Fruit fly (Drosophila melanogaster) whole organism, embryonic: ENCODE measurements around the gene Lip3.

Experiments
- Bteb2 ChIP-seq: fragments of 200-800 bp; sonication (Bioruptor generic); optimal IDR thresholded peaks from 2 replicates; lab custom pipeline; 2016; ENCODE audit warnings: missing biosample characterization, missing genetic modification characterization
- CG10209 ChIP-seq: fragments of 200-800 bp; sonication (Bioruptor generic); optimal IDR thresholded peaks from 3 replicates; lab custom pipeline; 2017; ENCODE audit warnings: missing biosample characterization, mild to moderate bottlenecking, missing genetic modification characterization, missing genetic modification reagents
- CG10565 ChIP-seq: fragments of 200-800 bp; sonication (Bioruptor generic); optimal IDR thresholded peaks from 3 replicates; lab custom pipeline; 2016; ENCODE audit warnings: missing biosample characterization, mild to moderate bottlenecking, missing genetic modification characterization
- CG12769 ChIP-seq: fragments of 200-800 bp; sonication (Bioruptor generic); optimal IDR thresholded peaks from 2 replicates; lab custom pipeline; 2019; ENCODE audit warnings: missing biosample characterization, mild to moderate bottlenecking, missing genetic modification characterization, moderate library complexity
- CG13296 ChIP-seq: fragments of 200-800 bp; sonication (Bioruptor generic); optimal IDR thresholded peaks from 3 replicates; lab custom pipeline; 2018; ENCODE audit warnings: missing biosample characterization, mild to moderate bottlenecking, missing genetic modification characterization
- CG13424 ChIP-seq: fragments of 200-800 bp; sonication (Bioruptor generic); optimal IDR thresholded peaks from 2 replicates; lab custom pipeline; 2019; ENCODE audit warnings: missing biosample characterization, mild to moderate bottlenecking, missing genetic modification characterization, moderate library complexity
- CG13624 ChIP-seq: fragments of 200-800 bp; sonication (Bioruptor generic); optimal IDR thresholded peaks from 2 replicates; lab custom pipeline; 2016; ENCODE audit warnings: missing biosample characterization, missing genetic modification characterization
- CG14014 ChIP-seq: fragments of 200-800 bp; sonication (Bioruptor generic); IDR thresholded peaks from 2 replicates; pipeline ENCODE4 v1.3.6; 2022; ENCODE audit warnings: missing biosample characterization, missing genetic modification characterization
- CG14050 ChIP-seq: fragments of 200-800 bp; sonication (Bioruptor generic); IDR thresholded peaks from 3 replicates; pipeline ENCODE4 v1.3.6; 2022; ENCODE audit warnings: missing biosample characterization, missing genetic modification characterization
- CG15011 ChIP-seq: fragments of 200-800 bp; sonication (Bioruptor generic); optimal IDR thresholded peaks from 3 replicates; lab custom pipeline; 2018; ENCODE audit warnings: missing biosample characterization, mild to moderate bottlenecking, missing genetic modification characterization
- CG16813 ChIP-seq: fragments of 200-800 bp; sonication (Bioruptor generic); IDR thresholded peaks from 3 replicates; pipeline ENCODE4 v1.3.6; 2022; ENCODE audit warnings: missing biosample characterization, missing genetic modification characterization; ENCODE audit not compliant: partially characterized antibody
- CG17568 ChIP-seq: fragments of 200-800 bp; sonication (Bioruptor generic); optimal IDR thresholded peaks from 2 replicates; lab custom pipeline; 2018; ENCODE audit warnings: missing biosample characterization, mild to moderate bottlenecking, missing genetic modification characterization, moderate library complexity
- CG1792 ChIP-seq: fragments of 200-800 bp; sonication (Bioruptor generic); optimal IDR thresholded peaks from 2 replicates; lab custom pipeline; 2016; ENCODE audit warnings: missing biosample characterization, missing genetic modification characterization
- CG32767 ChIP-seq: fragments of 200-800 bp; sonication (Bioruptor generic); IDR thresholded peaks from 2 replicates; pipeline ENCODE4 v1.3.6; 2022; ENCODE audit warnings: missing biosample characterization, missing genetic modification characterization
- CG5245 ChIP-seq: fragments of 200-800 bp; sonication (Bioruptor generic); optimal IDR thresholded peaks from 3 replicates; lab custom pipeline; 2016; ENCODE audit warnings: missing biosample characterization, missing genetic modification characterization
- CG6254 ChIP-seq: fragments of 200-800 bp; sonication (Bioruptor generic); optimal IDR thresholded peaks from 3 replicates; lab custom pipeline; 2017; ENCODE audit warnings: mild to moderate bottlenecking, missing biosample characterization, missing genetic modification reagents, missing genetic modification characterization
- CG7987 ChIP-seq: fragments of 200-800 bp; sonication (Bioruptor generic); optimal IDR thresholded peaks from 2 replicates; lab custom pipeline; 2018; ENCODE audit warnings: missing biosample characterization, mild to moderate bottlenecking, missing genetic modification characterization, moderate library complexity
- CG8089 ChIP-seq: fragments of 200-800 bp; sonication (Bioruptor generic); optimal IDR thresholded peaks from 3 replicates; lab custom pipeline; 2016; ENCODE audit warnings: missing biosample characterization, missing genetic modification characterization
- CG8478 ChIP-seq: fragments of >200 bp; optimal IDR thresholded peaks from 2 replicates; lab custom pipeline; 2018
- CoRest ChIP-seq: fragments of 200-800 bp; sonication (Bioruptor generic); optimal IDR thresholded peaks from 3 replicates; lab custom pipeline; 2018; ENCODE audit warnings: missing biosample characterization, mild to moderate bottlenecking, missing genetic modification characterization, moderate library complexity
- Deaf1 ChIP-seq: fragments of 200-800 bp; optimal IDR thresholded peaks from 3 replicates; lab custom pipeline; 2019; ENCODE audit warnings: missing biosample characterization, mild to moderate bottlenecking, missing genetic modification characterization, moderate library complexity
- E2f2 ChIP-seq: fragments of 200-800 bp; sonication (Bioruptor generic); IDR thresholded peaks from 2 replicates; pipeline ENCODE4 v1.3.6; 2022; ENCODE audit warnings: missing biosample characterization, missing genetic modification characterization
- Fer1 ChIP-seq: fragments of 200-800 bp; sonication (Bioruptor generic); optimal IDR thresholded peaks from 2 replicates; lab custom pipeline; 2017; ENCODE audit warnings: missing biosample characterization, mild to moderate bottlenecking, missing genetic modification characterization
- HLHmδ ChIP-seq: fragments of 200-800 bp; sonication (Bioruptor generic); optimal IDR thresholded peaks from 2 replicates; lab custom pipeline; 2018; ENCODE audit warnings: missing biosample characterization, mild to moderate bottlenecking, missing genetic modification characterization, moderate library complexity
- Lim3 ChIP-seq: fragments of 200-800 bp; sonication (Bioruptor generic); IDR thresholded peaks from 2 replicates; pipeline ENCODE4 v1.3.6; 2022; ENCODE audit warnings: missing biosample characterization, missing genetic modification characterization
- Pdp1 ChIP-seq, 2 experiments: fragments of 200-800 bp; sonication (Bioruptor generic); optimal IDR thresholded peaks; 3 replicates each; lab custom pipeline; 2016; ENCODE audit warnings: missing biosample characterization in 2 of 2, missing genetic modification characterization in 2 of 2, mild to moderate bottlenecking in 1 of 2, moderate library complexity in 1 of 2
- Sry-β ChIP-seq: fragments of 200-800 bp; sonication (Bioruptor generic); optimal IDR thresholded peaks from 2 replicates; lab custom pipeline; 2018; ENCODE audit warnings: missing biosample characterization, mild to moderate bottlenecking, missing genetic modification characterization, moderate library complexity
- Ssrp ChIP-seq: fragments of 200-800 bp; sonication (Bioruptor generic); optimal IDR thresholded peaks from 2 replicates; lab custom pipeline; 2018; ENCODE audit warnings: missing biosample characterization, mild to moderate bottlenecking, missing genetic modification characterization, moderate library complexity
- Xbp1 ChIP-seq: fragments of 200-800 bp; sonication (Bioruptor generic); optimal IDR thresholded peaks from 3 replicates; lab custom pipeline; 2016; ENCODE audit warnings: missing biosample characterization, mild to moderate bottlenecking, missing genetic modification characterization
- ap ChIP-seq: fragments of 200-800 bp; sonication (Bioruptor generic); IDR thresholded peaks from 2 replicates; pipeline ENCODE4 v1.3.6; 2022; ENCODE audit warnings: missing biosample characterization, missing genetic modification characterization
- bowl ChIP-seq: fragments of 200-800 bp; sonication (Bioruptor generic); IDR thresholded peaks from 2 replicates; pipeline ENCODE4 v1.3.6; 2022; ENCODE audit warnings: missing biosample characterization, missing genetic modification characterization
- cato ChIP-seq: fragments of 200-800 bp; sonication (Bioruptor generic); optimal IDR thresholded peaks from 2 replicates; lab custom pipeline; 2016; ENCODE audit warnings: missing biosample characterization, missing genetic modification characterization, borderline replicate concordance
- chif ChIP-seq, 2 experiments: fragments of 200-800 bp; sonication (Bioruptor generic); optimal IDR thresholded peaks; 3 replicates each; lab custom pipeline; 2016; ENCODE audit warnings: missing biosample characterization in 2 of 2, missing genetic modification characterization in 2 of 2
- dimm ChIP-seq: fragments of 200-800 bp; sonication (Bioruptor generic); IDR thresholded peaks from 2 replicates; pipeline ENCODE4 v1.3.6; 2022; ENCODE audit warnings: missing biosample characterization, missing genetic modification characterization
- eve ChIP-seq, 2 experiments: fragments of >200 bp; optimal IDR thresholded peaks; 2 replicates each; lab custom pipeline; 2017; ENCODE audit warnings: missing biosample characterization in 2 of 2, missing genetic modification characterization in 2 of 2
- exex ChIP-seq: fragments of 200-800 bp; sonication (Bioruptor generic); optimal IDR thresholded peaks from 4 replicates; lab custom pipeline; 2018; ENCODE audit warnings: missing biosample characterization, mild to moderate bottlenecking, missing genetic modification characterization, moderate library complexity
- fd102C ChIP-seq: fragments of 200-800 bp; sonication (Bioruptor generic); optimal IDR thresholded peaks from 2 replicates; lab custom pipeline; 2018; ENCODE audit warnings: missing biosample characterization, mild to moderate bottlenecking, missing genetic modification characterization, moderate library complexity
- h ChIP-seq: fragments of >200 bp; optimal IDR thresholded peaks from 2 replicates; lab custom pipeline; 2017
- jigr1 ChIP-seq: fragments of 200-800 bp; sonication (Bioruptor generic); IDR thresholded peaks from 3 replicates; pipeline ENCODE4 v1.3.6; 2022; ENCODE audit warnings: missing biosample characterization, missing genetic modification characterization
- lbe ChIP-seq: fragments of 200-800 bp; sonication (Bioruptor generic); optimal IDR thresholded peaks from 2 replicates; lab custom pipeline; 2016; ENCODE audit warnings: missing biosample characterization, mild to moderate bottlenecking, missing genetic modification characterization
- mirr ChIP-seq: fragments of 200-800 bp; sonication (Bioruptor generic); optimal IDR thresholded peaks from 3 replicates; lab custom pipeline; 2018; ENCODE audit warnings: missing biosample characterization, mild to moderate bottlenecking, missing genetic modification characterization
- mld ChIP-seq: fragments of 200-800 bp; sonication (Bioruptor generic); IDR thresholded peaks from 3 replicates; pipeline ENCODE4 v1.3.6; 2022; ENCODE audit warnings: missing biosample characterization, missing genetic modification characterization; ENCODE audit not compliant: partially characterized antibody
- nom ChIP-seq: fragments of 200-800 bp; sonication (Bioruptor generic); optimal IDR thresholded peaks from 2 replicates; lab custom pipeline; 2017; ENCODE audit warnings: missing biosample characterization, missing genetic modification characterization, mild to moderate bottlenecking, moderate library complexity, missing genetic modification reagents
- p53 ChIP-seq: fragments of 200-800 bp; sonication (Bioruptor generic); optimal IDR thresholded peaks from 2 replicates; lab custom pipeline; 2016; ENCODE audit warnings: missing biosample characterization, missing genetic modification characterization
- pho ChIP-seq: fragments of 200-800 bp; sonication (Bioruptor generic); optimal IDR thresholded peaks from 2 replicates; lab custom pipeline; 2016; ENCODE audit warnings: missing biosample characterization, missing genetic modification characterization
- sisA ChIP-seq: fragments of 200-800 bp; sonication (Bioruptor generic); IDR thresholded peaks from 2 replicates; pipeline ENCODE4 v1.3.6; 2022; ENCODE audit warnings: missing biosample characterization, missing genetic modification characterization
- sug ChIP-seq: fragments of 200-800 bp; optimal IDR thresholded peaks from 2 replicates; lab custom pipeline; 2019; ENCODE audit warnings: missing biosample characterization, mild to moderate bottlenecking, missing genetic modification characterization, moderate library complexity
- vvl ChIP-seq: fragments of 200-800 bp; sonication (Bioruptor generic); IDR thresholded peaks from 2 replicates; pipeline ENCODE4 v1.3.6; 2022; ENCODE audit warnings: missing biosample characterization, missing genetic modification characterization

Lip3 gene

DNA sequence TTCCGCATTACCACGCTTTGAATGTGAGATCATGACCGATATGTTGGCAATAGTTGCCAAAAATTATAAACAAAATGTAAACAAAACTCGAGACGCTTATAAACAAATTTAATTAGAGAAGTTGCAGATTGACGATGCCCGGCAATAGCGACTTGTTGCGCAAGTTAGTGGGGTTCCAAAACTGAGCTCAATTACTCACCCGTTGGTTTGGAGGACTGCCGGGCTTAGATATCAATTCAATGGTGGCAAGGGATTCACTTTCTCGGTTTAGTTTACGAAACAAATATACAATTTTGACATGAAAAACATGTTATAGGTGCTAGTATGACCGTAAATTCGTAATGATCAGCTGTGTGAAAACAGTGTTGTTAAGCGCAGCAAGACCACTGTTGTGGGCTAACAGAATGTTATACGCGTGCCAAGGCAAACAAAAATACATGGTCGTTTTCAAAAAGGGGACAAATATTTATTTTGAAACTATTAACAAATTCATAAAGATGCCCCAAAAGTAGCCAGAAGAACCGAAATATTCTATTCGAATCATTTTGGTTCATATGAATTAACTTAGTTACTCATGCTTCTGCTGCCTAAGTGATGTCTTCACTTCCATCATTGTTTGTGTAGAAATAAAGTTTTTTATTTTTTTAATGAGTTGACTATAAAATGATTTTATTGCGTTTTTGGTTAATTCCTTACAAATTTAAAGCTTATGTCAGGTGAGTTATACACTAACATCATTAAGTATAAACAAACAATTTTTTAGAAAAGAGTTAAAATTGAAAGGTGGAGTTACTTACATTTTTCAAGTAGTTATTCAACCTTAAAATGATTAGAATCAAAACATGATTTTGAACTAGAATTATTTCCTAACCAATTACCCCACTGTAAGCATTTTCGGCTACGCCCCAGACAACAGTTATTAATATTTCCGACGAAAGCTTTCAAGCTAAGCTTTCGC, 4.9 kb downstream of the Lip3 start, which contains the start of gene Elp6 (continued):
- TF ChIP-seq mld, result no peak
- TF ChIP-seq dimm (GFP tag; lab: Robert Waterston, UW), result 0 out of 2 replicates have a peak, but pooled peaks have one; percentile 9
- peak; percentile 26 for TF ChIP-seq lbe (GFP tag; lab: Kevin White, UChicago)
- TF ChIP-seq CG13296 (GFP tag; lab: Kevin White, UChicago), result peak; percentile 49
- peak; percentile 38 for TF ChIP-seq CG17568 (GFP tag; lab: Kevin White, UChicago)
- peak; percentile 43 for TF ChIP-seq CG13624 (GFP tag; lab: Kevin White, UChicago)
- TF ChIP-seq jigr1 (GFP tag; lab: Robert Waterston, UW), result no peak
- TF ChIP-seq CG10565, result no peak
- peak; percentile 67 for TF ChIP-seq CG13424
- peak; percentile 33 for TF ChIP-seq exex
- peak; percentile 44 to 60 for TF ChIP-seq Pdp1 (GFP tag; optimal IDR thresholded peaks at IDR 0.05; lab: Kevin White, UChicago)
- peak; percentile 41 for TF ChIP-seq sug
- no peak for TF ChIP-seq CG16813
- TF ChIP-seq CoRest (tag; lab: Kevin White, UChicago), result peak; percentile 80
- no peak for TF ChIP-seq CG8089 (GFP tag; lab: Kevin White, UChicago)
- no peak for TF ChIP-seq Lim3 (GFP tag; lab: Robert Waterston, UW)
- peak; percentile 52; the same call in 1 of the 2 replicates for TF ChIP-seq CG32767 (GFP tag; lab: Robert Waterston, UW)
- TF ChIP-seq CG10209 (GFP tag; lab: Kevin White, UChicago), result peak; percentile 73
- TF ChIP-seq h, result no peak
- peak; percentile 64 for TF ChIP-seq CG15011 (GFP tag; lab: Kevin White, UChicago)
- peak; percentile 35 to 46 for TF ChIP-seq chif (GFP tag; optimal IDR thresholded peaks at IDR 0.05; lab: Kevin White, UChicago)
- TF ChIP-seq CG6254 (GFP tag; lab: Kevin White, UChicago), result no peak
- no peak for TF ChIP-seq bowl (GFP tag; lab: Robert Waterston, UW)
- TF ChIP-seq Sry-β (GFP tag; lab: Kevin White, UChicago), result no peak
- no peak for TF ChIP-seq CG8478
- TF ChIP-seq Ssrp (tag; lab: Kevin White, UChicago), result peak; percentile 46
- TF ChIP-seq cato (GFP tag; lab: Kevin White, UChicago), result peak; percentile 55
- no peak for TF ChIP-seq CG7987 (GFP tag; lab: Kevin White, UChicago)
- peak; percentile 69 for TF ChIP-seq pho (GFP tag; lab: Kevin White, UChicago)
- TF ChIP-seq nom (GFP tag; lab: Kevin White, UChicago), result no peak
- TF ChIP-seq E2f2 (GFP tag; lab: Robert Waterston, UW), result peak; percentile 17; the same call in 1 of the 2 replicates
- TF ChIP-seq CG5245 (GFP tag; lab: Kevin White, UChicago), result peak; percentile 27
- peak; percentile 34 for TF ChIP-seq CG12769 (tag; lab: Kevin White, UChicago)
- peak; percentile 18; the same call in 1 of the 3 replicates for TF ChIP-seq CG14050 (GFP tag; lab: Robert Waterston, UW)
- no peak for TF ChIP-seq HLHmδ (GFP tag; lab: Kevin White, UChicago)
- TF ChIP-seq Fer1, result peak; percentile 47
- peak; percentile 60 for TF ChIP-seq CG1792 (GFP tag; lab: Kevin White, UChicago)
- no peak for TF ChIP-seq fd102C
- TF ChIP-seq p53 (GFP tag; lab: Kevin White, UChicago), result no peak
- peak; percentile 52 for TF ChIP-seq ap (GFP tag; lab: Robert Waterston, UW)
- peak; percentile 60 for TF ChIP-seq CG14014 (GFP tag; lab: Robert Waterston, UW)
- peak; percentile 67 for TF ChIP-seq Xbp1 (GFP tag; lab: Kevin White, UChicago)
- no peak for TF ChIP-seq mirr (GFP tag; lab: Kevin White, UChicago)
- TF ChIP-seq sisA (GFP tag; lab: Robert Waterston, UW), result peak; percentile 63; the same call in 1 of the 2 replicates
- peak in 1 of 2 experiments; percentile 62 for TF ChIP-seq eve (GFP tag; optimal IDR thresholded peaks at IDR 0.05; lab: Kevin White, UChicago)
- TF ChIP-seq Deaf1, result peak; percentile 37
- peak; percentile 62 for TF ChIP-seq Bteb2 (GFP tag; lab: Kevin White, UChicago)
- TF ChIP-seq vvl, result peak; percentile 58; the same call in 1 of the 2 replicates
